Worm (Caenorhabditis elegans) whole organism, midembryonic: Measurements from ENCODE around the gene col-141.
A peak's percentile ranks its signal among the peaks of the same experiment; 100 is the strongest.

ENCODE experiments used
- T22C8.4 ChIP-seq: fragments of 200-800 bp; sonication (Bioruptor generic); IDR thresholded peaks from 2 replicates; pipeline ENCODE4 v1.3.6; 2022; ENCODE audit warnings: missing genetic modification characterization, missing compliant biosample characterization
- cog-1 ChIP-seq: sonication (generic microtip); optimal IDR thresholded peaks from 2 replicates; lab custom pipeline; 2016; ENCODE audit warnings: missing genetic modification characterization, missing compliant biosample characterization
- flt-1 ChIP-seq: fragments of 200-800 bp; sonication (Bioruptor generic); IDR thresholded peaks from 2 replicates; pipeline ENCODE4 v1.3.6; 2022; ENCODE audit warnings: missing genetic modification characterization, missing compliant biosample characterization
- klf-2 ChIP-seq: fragments of 200-800 bp; sonication (Bioruptor generic); conservative IDR thresholded peaks from 2 replicates; pipeline ENCODE4 v1.3.6; 2022; ENCODE audit warnings: missing genetic modification reagents, missing genetic modification characterization, missing compliant biosample characterization
- med-1 ChIP-seq: sonication (generic microtip); optimal IDR thresholded peaks from 2 replicates; lab custom pipeline; 2017; ENCODE audit warnings: missing genetic modification characterization, mild to moderate bottlenecking, missing compliant biosample characterization, antibody characterized with exemption, missing genetic modification reagents; ENCODE audit not compliant: insufficient read depth
- ref-1 ChIP-seq: fragments of 200-800 bp; sonication (Bioruptor generic); conservative IDR thresholded peaks from 2 replicates; pipeline ENCODE4 v1.3.6; 2022; ENCODE audit warnings: missing genetic modification reagents, missing genetic modification characterization, missing compliant biosample characterization
- tab-1 ChIP-seq: fragments of 200-800 bp; sonication (Bioruptor generic); IDR thresholded peaks from 2 replicates; pipeline ENCODE4 v1.3.6; 2022; ENCODE audit warnings: missing genetic modification characterization, missing compliant biosample characterization
- ztf-23 ChIP-seq: fragments of 200-800 bp; sonication (Bioruptor generic); IDR thresholded peaks from 2 replicates; pipeline ENCODE4 v1.3.6; 2022; ENCODE audit warnings: missing genetic modification reagents, missing genetic modification characterization, missing compliant biosample characterization
- ztf-29 ChIP-seq: fragments of 200-800 bp; sonication (Bioruptor generic); IDR thresholded peaks from 2 replicates; pipeline ENCODE4 v1.3.6; 2022; ENCODE audit warnings: missing genetic modification reagents, missing genetic modification characterization, missing compliant biosample characterization

The col-141 gene

ce11 chrV:6836036-6836435 is 6.5 kb downstream of the col-141 start:
- no peak for TF ChIP-seq ztf-23
- TF ChIP-seq med-1: no peak
- TF ChIP-seq tab-1 (GFP tag; lab: Robert Waterston, UW): no peak
- TF ChIP-seq flt-1 (GFP tag; lab: Robert Waterston, UW): no peak
- no peak for TF ChIP-seq T22C8.4 (GFP tag; lab: Robert Waterston, UW)
- TF ChIP-seq ref-1 (GFP tag; lab: Robert Waterston, UW): no peak
- TF ChIP-seq cog-1: no peak
- TF ChIP-seq ztf-29: no peak
- TF ChIP-seq klf-2 (GFP tag; lab: Robert Waterston, UW): no peak

- no peak for TF ChIP-seq T22C8.4 (GFP tag; lab: Robert Waterston, UW)
- no peak for TF ChIP-seq med-1
- no peak for TF ChIP-seq ref-1 (GFP tag; lab: Robert Waterston, UW)
- TF ChIP-seq klf-2 (GFP tag; lab: Robert Waterston, UW): no peak
- TF ChIP-seq ztf-23: no peak
- TF ChIP-seq ztf-29: no peak
- TF ChIP-seq flt-1 (GFP tag; lab: Robert Waterston, UW): no peak
- no peak for TF ChIP-seq cog-1
- no peak for TF ChIP-seq tab-1 (GFP tag; lab: Robert Waterston, UW)
Observed at ce11 chrV:6838599-6838998, 9.1 kb downstream of the col-141 start, which contains the start of gene T15B7.15. T15B7.15 (minus strand) TSS chrV:6838665.

- TF ChIP-seq med-1: no peak
Observed at ce11 chrV:6839008-6839407, 9.5 kb downstream of the col-141 start, which contains the start of gene hpo-8. hpo-8 (plus strand) TSS chrV:6839289.

ce11 chrV:6842437-6842836 is 12.9 kb downstream of the col-141 start, which contains the start of gene T15B7.1:
T15B7.1 (plus strand) TSS chrV:6842737.
- TF ChIP-seq med-1: no peak
- TF ChIP-seq ztf-29: no peak
- TF ChIP-seq tab-1 (GFP tag; lab: Robert Waterston, UW): no peak
- TF ChIP-seq klf-2 (GFP tag; lab: Robert Waterston, UW): no peak
- TF ChIP-seq ref-1 (GFP tag; lab: Robert Waterston, UW): no peak

ce11 chrV:6846507-6846906 is 17.0 kb downstream of the col-141 start, which contains the start of gene lgc-54:
lgc-54 (minus strand) TSS chrV:6846607.
- TF ChIP-seq cog-1 (no peak), ztf-29 (no peak), ztf-23 (no peak), flt-1 (GFP tag; lab: Robert Waterston, UW) (no peak), med-1 (no peak), klf-2 (GFP tag; lab: Robert Waterston, UW) (no peak), ref-1 (GFP tag; lab: Robert Waterston, UW) (no peak), tab-1 (GFP tag; lab: Robert Waterston, UW) (no peak), T22C8.4 (GFP tag; lab: Robert Waterston, UW) (no peak)

- no peak for TF ChIP-seq ztf-23
- no peak for TF ChIP-seq ztf-29
- TF ChIP-seq klf-2 (GFP tag; lab: Robert Waterston, UW): no peak
- no peak for TF ChIP-seq tab-1 (GFP tag; lab: Robert Waterston, UW)
- TF ChIP-seq cog-1: no peak
- no peak for TF ChIP-seq T22C8.4 (GFP tag; lab: Robert Waterston, UW)
Observed at ce11 chrV:6854711-6855110, 25.2 kb downstream of the col-141 start, which contains the start of gene gpa-10. gpa-10 (minus strand) TSS chrV:6854811.

- no peak for TF ChIP-seq flt-1 (GFP tag; lab: Robert Waterston, UW)
- no peak for TF ChIP-seq tab-1 (GFP tag; lab: Robert Waterston, UW)
- TF ChIP-seq ztf-29: no peak
- TF ChIP-seq ref-1 (GFP tag; lab: Robert Waterston, UW): no peak
- TF ChIP-seq T22C8.4 (GFP tag; lab: Robert Waterston, UW): no peak
- no peak for TF ChIP-seq med-1
- no peak for TF ChIP-seq klf-2 (GFP tag; lab: Robert Waterston, UW)
Observed at ce11 chrV:6870004-6870403, 40.5 kb downstream of the col-141 start, which contains the start of gene frpr-18. frpr-18 (plus strand) TSS chrV:6870304.

- TF ChIP-seq ztf-23 (no peak), T22C8.4 (GFP tag; lab: Robert Waterston, UW) (no peak), ztf-29 (no peak), tab-1 (GFP tag; lab: Robert Waterston, UW) (no peak), cog-1 (no peak), flt-1 (GFP tag; lab: Robert Waterston, UW) (no peak)
Observed at ce11 chrV:6874735-6875134, 45.2 kb downstream of the col-141 start.

ce11 chrV:6875795-6876194 is 46.3 kb downstream of the col-141 start:
- TF ChIP-seq klf-2 (GFP tag; lab: Robert Waterston, UW): no peak
- no peak for TF ChIP-seq ref-1 (GFP tag; lab: Robert Waterston, UW)
- no peak for TF ChIP-seq flt-1 (GFP tag; lab: Robert Waterston, UW)
- TF ChIP-seq cog-1: no peak
- TF ChIP-seq med-1: no peak
- TF ChIP-seq tab-1 (GFP tag; lab: Robert Waterston, UW): no peak
- no peak for TF ChIP-seq ztf-29
- TF ChIP-seq ztf-23: no peak
- TF ChIP-seq T22C8.4 (GFP tag; lab: Robert Waterston, UW): no peak

- TF ChIP-seq ztf-29 (0 out of 2 replicates have a peak, but pooled peaks have one; percentile 14), tab-1 (GFP tag; lab: Robert Waterston, UW) (no peak)
Observed at ce11 chrV:6876763-6877515, 47.4 kb downstream of the col-141 start.

- no peak for TF ChIP-seq ztf-29
- no peak for TF ChIP-seq klf-2 (GFP tag; lab: Robert Waterston, UW)
- TF ChIP-seq ztf-23: no peak
- TF ChIP-seq med-1: no peak
- TF ChIP-seq tab-1 (GFP tag; lab: Robert Waterston, UW): no peak
- no peak for TF ChIP-seq flt-1 (GFP tag; lab: Robert Waterston, UW)
- no peak for TF ChIP-seq T22C8.4 (GFP tag; lab: Robert Waterston, UW)
- TF ChIP-seq ref-1 (GFP tag; lab: Robert Waterston, UW): no peak
- no peak for TF ChIP-seq cog-1
Observed at ce11 chrV:6878559-6878958, 49.1 kb downstream of the col-141 start.
